Worm (Caenorhabditis elegans): ENCODE results near the gene F33H12.1.
"Not testable (repeated sequence)": the region's sequence is repeated elsewhere in the genome, so short reads cannot be mapped to it uniquely, and the experiment has no call there.

F33H12.1 gene

DNA sequence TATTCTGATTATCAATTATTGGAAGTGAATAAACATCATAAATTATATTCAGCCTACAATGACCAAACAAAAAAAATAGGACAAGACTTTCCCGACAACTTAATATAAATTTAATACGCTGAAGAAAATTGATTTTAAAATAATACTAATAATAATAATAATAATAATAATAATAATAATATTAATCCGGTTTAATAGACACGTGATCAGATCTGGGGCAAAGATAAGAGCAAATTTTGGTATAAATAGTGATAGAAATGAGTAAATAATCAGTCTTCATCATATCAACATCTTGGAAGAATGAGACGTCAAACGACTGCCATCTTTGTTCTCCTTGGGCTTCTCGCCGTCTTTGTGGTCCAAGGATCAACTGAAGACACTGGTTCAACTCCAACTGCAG is 18.9 kb downstream of the F33H12.1 start, which contains the start of gene msrp-6:
TSS of gene msrp-6 (plus strand) at position 301 of the 400 bp plus-strand sequence.
- not testable (repeated sequence) for TF ChIP-seq ztf-11 (tag; optimal IDR thresholded peaks at IDR 0.05); grh-1 (GFP tag; IDR thresholded peaks at IDR 0.05); nhr-20 (tag; optimal IDR thresholded peaks at IDR 0.05)

DNA sequence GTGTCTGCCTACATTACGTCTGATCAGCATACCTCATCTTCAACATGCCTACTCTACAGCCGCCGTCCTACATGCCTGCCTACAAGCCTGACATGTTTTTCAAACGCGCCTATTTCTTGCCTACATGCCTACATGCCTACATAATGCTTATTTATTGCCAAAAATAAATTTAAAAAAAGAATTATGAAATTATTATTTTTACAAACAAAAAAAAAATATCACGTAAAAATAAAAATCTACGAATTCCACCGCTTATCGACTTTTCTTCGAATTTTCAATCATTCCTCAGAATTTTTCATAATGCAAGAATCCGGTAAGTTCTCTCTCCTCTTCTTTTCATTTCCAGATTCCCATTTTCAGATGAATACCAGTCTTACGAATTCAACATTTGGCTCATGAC is 22.2 kb downstream of the F33H12.1 start, which contains the start of gene D2062.5:
TSS of gene D2062.5 (plus strand) at position 301 of the 400 bp plus-strand sequence.
- no peak for TF ChIP-seq nhr-85 (tag)
- no peak for TF ChIP-seq aha-1 (tag; optimal IDR thresholded peaks at IDR 0.05)
- TF ChIP-seq unc-86 (tag; optimal IDR thresholded peaks at IDR 0.05), result no peak
- no peak for TF ChIP-seq efl-1 (optimal IDR thresholded peaks at IDR 0.05)
- TF ChIP-seq efl-1 (GFP tag; optimal IDR thresholded peaks at IDR 0.05 in 1 of 2), result no peak
- no peak for TF ChIP-seq alr-1 (tag; optimal IDR thresholded peaks at IDR 0.05; ENCODE audit: borderline replicate concordance)
- no peak for TF ChIP-seq nhr-237 (tag; optimal IDR thresholded peaks at IDR 0.05)
- no peak for TF ChIP-seq tbx-2 (tag; optimal IDR thresholded peaks at IDR 0.05)
- no peak for TF ChIP-seq unc-62 (GFP tag; optimal IDR thresholded peaks at IDR 0.05)
- TF ChIP-seq ztf-11 (tag; optimal IDR thresholded peaks at IDR 0.05), result no peak
- no peak for TF ChIP-seq sox-4 (tag; optimal IDR thresholded peaks at IDR 0.05)
- TF ChIP-seq egl-13 (tag; optimal IDR thresholded peaks at IDR 0.05), result no peak
- TF ChIP-seq isw-1 (GFP tag; IDR thresholded peaks at IDR 0.05), result no peak
- TF ChIP-seq rnt-1 (tag; optimal IDR thresholded peaks at IDR 0.05), result no peak
- no peak for TF ChIP-seq elt-2 (tag; optimal IDR thresholded peaks at IDR 0.05)
- TF ChIP-seq nhr-71 (tag; optimal IDR thresholded peaks at IDR 0.05), result no peak
- TF ChIP-seq swsn-7 (tag; optimal IDR thresholded peaks at IDR 0.05), result no peak
- no peak for TF ChIP-seq snpc-4 (tag; optimal IDR thresholded peaks at IDR 0.05)
- no peak for TF ChIP-seq lsy-2 (tag; optimal IDR thresholded peaks at IDR 0.05)

DNA sequence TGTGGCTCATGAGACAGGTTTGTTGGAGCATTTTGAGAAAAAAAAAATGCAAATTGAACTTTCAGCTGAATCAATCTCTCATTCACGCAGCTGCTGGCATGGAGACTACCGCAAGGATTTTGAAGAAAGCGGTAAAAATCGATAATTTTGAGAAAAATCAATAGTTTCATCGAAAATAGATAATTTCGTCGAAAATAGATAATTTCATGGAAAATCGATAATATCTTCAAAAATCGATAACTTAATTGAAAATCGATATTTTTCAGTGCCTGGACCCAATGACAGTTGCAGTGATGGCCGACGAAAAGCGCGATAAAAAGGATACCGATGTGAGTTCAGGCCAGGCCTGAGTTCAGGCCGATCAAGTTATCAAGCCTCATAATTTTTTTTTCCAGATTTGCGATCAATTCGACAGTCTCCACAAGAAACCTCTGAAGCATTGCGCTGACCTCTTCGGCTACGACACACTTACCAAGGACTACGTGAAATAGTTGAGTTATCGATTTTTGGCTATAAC is 22.7 kb downstream of the F33H12.1 start, which contains the start of gene D2062.4:
TSS of gene D2062.4 (plus strand) at position 467 of the 517 bp plus-strand sequence.
- not testable (repeated sequence) for TF ChIP-seq C16A3.4, aha-1, lin-39 (tag; optimal IDR thresholded peaks at IDR 0.05)

DNA sequence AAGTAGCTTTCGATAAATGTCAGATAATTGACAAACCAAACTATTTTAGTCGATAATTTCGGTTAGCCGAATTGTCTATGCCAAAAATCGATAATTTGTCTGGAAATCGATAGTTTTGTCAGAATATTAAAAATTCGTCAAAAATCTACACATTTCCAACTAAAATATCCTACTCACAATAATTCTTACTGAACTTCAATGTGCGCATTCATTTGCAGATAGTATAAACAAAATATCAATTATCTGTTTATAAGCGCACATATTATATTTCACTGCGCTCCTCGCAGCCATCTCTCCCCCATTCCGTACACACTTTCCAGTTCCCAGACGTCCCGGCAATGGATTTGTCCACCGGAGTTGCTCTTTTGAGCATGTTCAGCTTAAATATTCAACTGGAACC is 24.5 kb downstream of the F33H12.1 start, which contains the start of gene lgc-28:
TSS of gene lgc-28 (plus strand) at position 301 of the 400 bp plus-strand sequence.
- TF ChIP-seq sptf-1 (tag; optimal IDR thresholded peaks at IDR 0.05), result no peak
- TF ChIP-seq unc-86 (tag; optimal IDR thresholded peaks at IDR 0.05), result no peak
- TF ChIP-seq unc-130 (tag; optimal IDR thresholded peaks at IDR 0.05), result no peak
- no peak for TF ChIP-seq hpl-2 (GFP tag; optimal IDR thresholded peaks at IDR 0.05)
- no peak for TF ChIP-seq elt-3 (tag; optimal IDR thresholded peaks at IDR 0.05)
- no peak for TF ChIP-seq nhr-90 (tag; optimal IDR thresholded peaks at IDR 0.05; ENCODE audit: poor library complexity)
- no peak for TF ChIP-seq ceh-90 (tag; optimal IDR thresholded peaks at IDR 0.05)

DNA sequence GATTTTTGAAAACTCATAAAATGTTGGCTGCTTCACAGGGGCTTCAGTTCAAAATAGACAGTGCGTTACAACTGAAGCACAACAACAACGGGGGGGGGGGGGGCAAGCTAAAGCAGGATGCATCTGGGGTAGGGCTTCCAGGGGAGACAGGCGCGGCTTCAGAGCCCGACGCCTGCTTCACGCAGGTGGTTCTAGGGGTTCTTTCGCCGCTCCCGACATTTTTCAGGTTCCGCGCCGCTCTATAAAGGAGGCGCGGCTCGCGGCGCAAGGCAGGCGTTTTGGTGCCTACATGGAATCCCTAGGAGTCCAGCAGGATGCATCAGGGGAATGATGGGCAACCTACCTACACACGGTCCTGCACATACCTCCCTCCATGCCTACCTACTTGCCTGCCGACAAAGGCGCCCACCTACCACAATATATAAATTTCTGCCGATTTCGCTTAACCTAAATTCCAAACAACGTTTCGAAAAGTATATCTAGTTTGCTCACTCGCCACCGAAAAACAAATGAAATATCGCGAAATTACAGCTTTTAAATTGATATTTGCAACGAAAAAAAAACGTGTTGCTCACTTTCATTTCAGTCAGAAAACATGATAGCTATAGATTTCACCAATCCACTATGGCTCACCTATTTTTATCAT is 27.0 kb downstream of the F33H12.1 start, which contains the start of gene sri-71:
TSS of gene sri-71 (plus strand) at position 596 of the 646 bp plus-strand sequence.
- no peak for TF ChIP-seq C34B4.2 (tag; optimal IDR thresholded peaks at IDR 0.05)
- TF ChIP-seq efl-1 (optimal IDR thresholded peaks at IDR 0.05), result no peak
- peak in 1 of 2 experiments; percentile 60 for TF ChIP-seq efl-1 (GFP tag; optimal IDR thresholded peaks at IDR 0.05 in 1 of 2)

DNA sequence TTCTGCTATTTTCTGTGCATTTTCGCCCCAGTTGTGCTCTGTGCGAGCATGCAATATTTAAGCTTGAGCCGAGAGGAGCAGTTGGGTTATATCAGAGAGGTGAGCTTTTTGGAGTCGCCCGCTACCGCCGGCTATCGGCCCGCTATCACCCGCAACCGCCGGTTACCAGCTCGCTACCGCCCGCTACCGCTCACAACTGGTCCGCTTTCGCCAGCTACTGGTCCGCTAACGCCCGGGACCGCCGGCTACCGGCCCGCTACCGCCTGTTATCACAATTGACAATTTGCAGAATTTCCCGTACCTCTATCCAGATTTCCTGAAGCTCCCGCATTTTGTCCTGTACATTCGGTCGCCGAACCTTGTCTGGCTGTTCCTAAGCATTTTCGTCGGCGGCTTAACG is 28.1 kb downstream of the F33H12.1 start:
- TF ChIP-seq lin-13 (GFP tag; optimal IDR thresholded peaks at IDR 0.05), result no peak
- no peak for TF ChIP-seq nhr-84 (tag; optimal IDR thresholded peaks at IDR 0.05)
- TF ChIP-seq alr-1 (tag; optimal IDR thresholded peaks at IDR 0.05; ENCODE audit: borderline replicate concordance), result no peak
- no peak for TF ChIP-seq aly-2 (tag; optimal IDR thresholded peaks at IDR 0.05)
- TF ChIP-seq sox-4 (tag; optimal IDR thresholded peaks at IDR 0.05), result no peak
- TF ChIP-seq snu-23 (GFP tag; optimal IDR thresholded peaks at IDR 0.05), result no peak
- no peak for TF ChIP-seq ceh-82 (tag; optimal IDR thresholded peaks at IDR 0.05)
- no peak for TF ChIP-seq nhr-76 (tag; optimal IDR thresholded peaks at IDR 0.05)
- no peak for TF ChIP-seq rnt-1 (tag; optimal IDR thresholded peaks at IDR 0.05)
- no peak for TF ChIP-seq elt-3 (tag; optimal IDR thresholded peaks at IDR 0.05)
- no peak for TF ChIP-seq swsn-7 (tag; optimal IDR thresholded peaks at IDR 0.05)

All from whole organism, L1 larva.